Fruit fly (Drosophila melanogaster) S2 (cell line): ENCODE results near the gene CG31016.

ENCODE experiments used
- CG8478 ChIP-seq: fragments of >200 bp; optimal IDR thresholded peaks from 2 replicates; lab custom pipeline; 2018
- CTCF ChIP-seq, 2 experiments: fragments of >200 bp; optimal IDR thresholded peaks; 2 replicates each; lab custom pipeline; 2018

- TF ChIP-seq CG8478 (lab: Kevin White, UChicago) (no peak), CTCF (optimal IDR thresholded peaks at IDR 0.05; lab: Kevin White, UChicago) (no peak)
Observed at dm6 chr3R:30617457-30617856, 11.5 kb downstream of the CG31016 start.
